Fruit fly (Drosophila melanogaster) whole organism, prepupa: ENCODE measurements around the gene CG33095.

ENCODE experiments used
- CG10631 ChIP-seq: fragments of 200-800 bp; sonication (Bioruptor generic); optimal IDR thresholded peaks from 2 replicates; lab custom pipeline; 2016; ENCODE audit warnings: missing biosample characterization, missing genetic modification characterization
- CG11294 ChIP-seq: fragments of 200-800 bp; sonication (Bioruptor generic); IDR thresholded peaks from 2 replicates; pipeline ENCODE4 v1.3.6; 2022; ENCODE audit warnings: missing biosample characterization, missing genetic modification characterization
- CG11902 ChIP-seq: fragments of 200-800 bp; sonication (Bioruptor generic); optimal IDR thresholded peaks from 3 replicates; lab custom pipeline; 2016; ENCODE audit warnings: missing biosample characterization, missing genetic modification characterization
- CG1621 ChIP-seq: fragments of 200-800 bp; sonication (Bioruptor generic); optimal IDR thresholded peaks from 3 replicates; lab custom pipeline; 2018; ENCODE audit warnings: missing biosample characterization, mild to moderate bottlenecking, missing genetic modification characterization
- CG3032 ChIP-seq: fragments of 200-800 bp; optimal IDR thresholded peaks from 2 replicates; lab custom pipeline; 2019; ENCODE audit warnings: missing biosample characterization, mild to moderate bottlenecking, missing genetic modification characterization, moderate library complexity
- CG32006 ChIP-seq: fragments of 200-800 bp; sonication (Bioruptor generic); optimal IDR thresholded peaks from 3 replicates; lab custom pipeline; 2017; ENCODE audit warnings: missing biosample characterization, mild to moderate bottlenecking, missing genetic modification characterization
- CG4318 ChIP-seq: fragments of 200-800 bp; sonication (Bioruptor generic); optimal IDR thresholded peaks from 3 replicates; lab custom pipeline; 2017; ENCODE audit warnings: missing biosample characterization, mild to moderate bottlenecking, missing genetic modification characterization
- CG6163 ChIP-seq: fragments of 200-800 bp; sonication (Bioruptor generic); IDR thresholded peaks from 3 replicates; pipeline ENCODE4 v1.3.6; 2022; ENCODE audit warnings: missing biosample characterization, missing genetic modification characterization
- CG6792 ChIP-seq: fragments of 200-800 bp; sonication (Bioruptor generic); optimal IDR thresholded peaks from 3 replicates; lab custom pipeline; 2016; ENCODE audit warnings: missing biosample characterization, missing genetic modification characterization
- CG6808 ChIP-seq: fragments of 200-800 bp; sonication (Bioruptor generic); optimal IDR thresholded peaks from 3 replicates; lab custom pipeline; 2017; ENCODE audit warnings: missing biosample characterization, missing genetic modification characterization, mild to moderate bottlenecking, moderate library complexity, missing genetic modification reagents
- CG8319 ChIP-seq: fragments of 200-800 bp; sonication (Bioruptor generic); optimal IDR thresholded peaks from 3 replicates; lab custom pipeline; 2016; ENCODE audit warnings: missing biosample characterization, missing genetic modification characterization
- CG8632 ChIP-seq: fragments of 200-800 bp; sonication (Bioruptor generic); optimal IDR thresholded peaks from 3 replicates; lab custom pipeline; 2016; ENCODE audit warnings: missing biosample characterization, missing genetic modification characterization
- CG9139 ChIP-seq: fragments of 200-800 bp; sonication (Bioruptor generic); optimal IDR thresholded peaks from 3 replicates; lab custom pipeline; 2017; ENCODE audit warnings: missing biosample characterization, mild to moderate bottlenecking, missing genetic modification characterization
- Eip75B ChIP-seq: fragments of 200-800 bp; sonication (Bioruptor generic); optimal IDR thresholded peaks from 3 replicates; lab custom pipeline; 2016; ENCODE audit warnings: missing biosample characterization, missing genetic modification characterization
- Eip78C ChIP-seq: fragments of 200-800 bp; sonication (Bioruptor generic); peaks from one replicate; lab custom pipeline; 2016; ENCODE audit warnings: missing biosample characterization, missing genetic modification characterization
- Eip93F ChIP-seq: fragments of 200-800 bp; sonication (Bioruptor generic); optimal IDR thresholded peaks from 2 replicates; lab custom pipeline; 2016; ENCODE audit warnings: missing biosample characterization, mild to moderate bottlenecking, missing genetic modification characterization
- Ets96B ChIP-seq: fragments of 200-800 bp; optimal IDR thresholded peaks from 2 replicates; lab custom pipeline; 2019; ENCODE audit warnings: missing biosample characterization, mild to moderate bottlenecking, missing genetic modification characterization, moderate library complexity
- Hr38 ChIP-seq: sonication (Bioruptor generic); optimal IDR thresholded peaks from 2 replicates; lab custom pipeline; 2016; ENCODE audit warnings: missing biosample characterization, missing genetic modification characterization
- Met ChIP-seq: fragments of 200-800 bp; sonication (Bioruptor generic); optimal IDR thresholded peaks from 3 replicates; lab custom pipeline; 2016; ENCODE audit warnings: missing biosample characterization, missing genetic modification characterization
- OdsH ChIP-seq: fragments of 200-800 bp; sonication (Bioruptor generic); optimal IDR thresholded peaks from 3 replicates; lab custom pipeline; 2016; ENCODE audit warnings: missing biosample characterization, missing genetic modification characterization
- Smox ChIP-seq: fragments of 200-800 bp; sonication (Bioruptor generic); optimal IDR thresholded peaks from 3 replicates; lab custom pipeline; 2016; ENCODE audit warnings: missing biosample characterization, missing genetic modification characterization
- Sox14 ChIP-seq: fragments of 200-800 bp; sonication (Bioruptor generic); optimal IDR thresholded peaks from 3 replicates; lab custom pipeline; 2016; ENCODE audit warnings: missing biosample characterization, missing genetic modification characterization
- achi ChIP-seq: fragments of 200-800 bp; sonication (Bioruptor generic); optimal IDR thresholded peaks from 3 replicates; lab custom pipeline; 2016; ENCODE audit warnings: missing biosample characterization, missing genetic modification characterization
- acj6 ChIP-seq: fragments of 200-800 bp; sonication (Bioruptor generic); optimal IDR thresholded peaks from 3 replicates; lab custom pipeline; 2016; ENCODE audit warnings: missing biosample characterization, missing genetic modification characterization
- eg ChIP-seq: fragments of 200-800 bp; sonication (Bioruptor generic); IDR thresholded peaks from 3 replicates; pipeline ENCODE4 v1.3.6; 2022; ENCODE audit warnings: missing biosample characterization, missing genetic modification characterization
- esn ChIP-seq: fragments of 200-800 bp; sonication (Bioruptor generic); optimal IDR thresholded peaks from 2 replicates; lab custom pipeline; 2016; ENCODE audit warnings: missing biosample characterization, mild to moderate bottlenecking, missing genetic modification characterization, moderate library complexity
- fd85E ChIP-seq: fragments of 200-800 bp; sonication (Bioruptor generic); optimal IDR thresholded peaks from 3 replicates; lab custom pipeline; 2016; ENCODE audit warnings: missing biosample characterization, missing genetic modification characterization
- fkh ChIP-seq: fragments of 200-800 bp; sonication (Bioruptor generic); optimal IDR thresholded peaks from 3 replicates; lab custom pipeline; 2017; ENCODE audit warnings: missing biosample characterization, mild to moderate bottlenecking, missing genetic modification characterization, moderate library complexity
- net ChIP-seq: fragments of 200-800 bp; sonication (Bioruptor generic); optimal IDR thresholded peaks from 3 replicates; lab custom pipeline; 2016; ENCODE audit warnings: missing biosample characterization, missing genetic modification characterization
- pdm3 ChIP-seq: fragments of 200-800 bp; sonication (Bioruptor generic); optimal IDR thresholded peaks from 3 replicates; lab custom pipeline; 2016; ENCODE audit warnings: missing biosample characterization, missing genetic modification characterization
- topi ChIP-seq: fragments of 200-800 bp; sonication (Bioruptor generic); optimal IDR thresholded peaks from 3 replicates; lab custom pipeline; 2016; ENCODE audit warnings: missing biosample characterization, missing genetic modification characterization
- vri ChIP-seq: fragments of 200-800 bp; sonication (Bioruptor generic); optimal IDR thresholded peaks from 3 replicates; lab custom pipeline; 2016; ENCODE audit warnings: missing biosample characterization, mild to moderate bottlenecking, missing genetic modification characterization

Gene CG33095

DNA sequence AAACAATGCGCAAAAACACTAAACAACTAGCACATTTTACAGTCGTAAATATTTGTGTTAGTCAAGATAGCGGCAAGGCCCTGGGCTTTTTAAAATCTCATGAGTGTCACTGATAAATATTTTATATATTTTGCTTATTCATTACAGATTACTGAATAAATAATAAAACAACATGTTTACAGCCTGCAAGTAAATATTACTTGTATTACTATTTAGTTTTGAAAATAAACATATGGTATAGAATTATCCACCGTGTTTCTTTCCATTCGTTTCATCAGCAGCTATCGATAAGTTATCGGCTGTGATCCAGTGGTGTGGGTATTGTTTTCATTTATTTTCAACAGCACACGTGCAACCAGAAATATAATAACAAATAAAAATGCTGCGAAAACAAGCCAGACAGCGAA lies 22.9 kb upstream of the CG33095 start, which contains the start of the genes shams and CG11920:
TSS of gene shams (minus strand) at position 50 of the 407 bp plus-strand sequence.
TSS of gene CG11920 (plus strand) at position 320 of the 407 bp plus-strand sequence.
- TF ChIP-seq Eip78C (GFP tag; lab: Kevin White, UChicago): peak; percentile 82
- no peak for TF ChIP-seq CG8319 (GFP tag; lab: Kevin White, UChicago)
- peak; percentile 53 for TF ChIP-seq Eip93F (GFP tag; lab: Kevin White, UChicago)
- no peak for TF ChIP-seq net (GFP tag; lab: Kevin White, UChicago)
- peak; percentile 1 for TF ChIP-seq achi (GFP tag; lab: Kevin White, UChicago)
- peak; percentile 47 for TF ChIP-seq esn
- peak; percentile 11 for TF ChIP-seq topi (GFP tag; lab: Kevin White, UChicago)
- TF ChIP-seq CG32006 (GFP tag; lab: Kevin White, UChicago): no peak
- TF ChIP-seq fkh: peak; percentile 97
- TF ChIP-seq CG3032 (tag; lab: Kevin White, UChicago): peak; percentile 13
- peak; percentile 27 for TF ChIP-seq Sox14 (GFP tag; lab: Kevin White, UChicago)
- TF ChIP-seq OdsH (GFP tag; lab: Kevin White, UChicago): peak; percentile 10
- TF ChIP-seq Eip75B (GFP tag; lab: Kevin White, UChicago): peak; percentile 34
- TF ChIP-seq acj6: peak; percentile 3
- TF ChIP-seq pdm3 (GFP tag; lab: Kevin White, UChicago): no peak

DNA sequence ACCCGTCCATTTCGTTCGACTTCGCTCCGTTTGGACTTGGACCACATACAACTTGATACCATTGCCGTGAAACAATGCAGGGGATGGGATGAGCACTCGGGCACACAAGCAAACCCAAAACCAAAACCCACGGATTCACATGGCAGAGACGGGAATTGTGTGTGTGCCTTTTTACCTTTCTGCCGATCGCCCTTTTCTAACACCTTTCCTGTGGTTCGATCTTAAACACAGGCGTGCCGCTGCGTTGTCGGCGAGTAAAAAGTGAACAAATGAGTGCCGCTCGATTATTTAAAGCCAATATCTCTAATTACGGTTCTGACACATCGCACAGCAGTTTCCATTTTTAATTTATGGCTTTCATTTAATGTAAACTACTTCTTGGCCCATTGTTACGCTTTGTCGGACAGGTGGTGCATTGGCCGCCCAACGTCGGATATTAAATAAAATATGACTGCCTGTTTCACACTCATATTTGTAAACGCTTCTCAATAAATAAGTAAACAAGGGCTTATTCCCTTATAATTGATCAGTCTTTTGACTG lies 20.1 kb upstream of the CG33095 start:
- TF ChIP-seq CG4318 (GFP tag; lab: Kevin White, UChicago) (no peak), CG11902 (GFP tag; lab: Kevin White, UChicago) (no peak), Eip78C (GFP tag; lab: Kevin White, UChicago) (no peak), CG6792 (GFP tag; lab: Kevin White, UChicago) (no peak), topi (GFP tag; lab: Kevin White, UChicago) (no peak), CG6163 (GFP tag; lab: Robert Waterston, UW) (no peak), Ets96B (tag; lab: Kevin White, UChicago) (no peak), CG6808 (GFP tag; lab: Kevin White, UChicago) (no peak), CG10631 (GFP tag; lab: Kevin White, UChicago) (no peak), achi (GFP tag; lab: Kevin White, UChicago) (no peak)
- TF ChIP-seq, all 60 proteins: peak for 0

DNA sequence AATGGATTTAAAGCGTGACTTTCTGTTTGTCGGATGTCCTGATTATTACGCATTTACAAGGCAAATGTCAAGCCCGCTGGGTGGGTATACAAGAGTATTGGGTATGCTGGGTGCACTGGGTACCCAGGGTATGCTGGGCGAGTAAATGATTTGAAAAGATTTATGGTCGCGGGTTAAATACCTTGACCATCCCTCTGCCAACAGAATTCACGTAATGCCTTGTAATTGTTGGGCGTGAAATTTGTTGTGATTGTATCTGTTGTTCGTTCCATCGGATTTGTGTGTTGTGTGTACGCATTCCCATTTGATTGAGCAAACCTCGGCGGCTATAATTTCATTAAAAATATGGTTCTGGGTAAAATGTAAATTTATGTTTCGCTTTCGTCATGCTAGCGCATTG lies 18.8 kb upstream of the CG33095 start:
- TF ChIP-seq Met (no peak), Eip93F (GFP tag; lab: Kevin White, UChicago) (no peak), vri (GFP tag; lab: Kevin White, UChicago) (no peak), OdsH (GFP tag; lab: Kevin White, UChicago) (no peak), CG9139 (no peak), CG1621 (tag; lab: Kevin White, UChicago) (no peak), eg (GFP tag; lab: Robert Waterston, UW) (no peak), acj6 (no peak), net (GFP tag; lab: Kevin White, UChicago) (no peak), CG10631 (GFP tag; lab: Kevin White, UChicago) (no peak)

DNA sequence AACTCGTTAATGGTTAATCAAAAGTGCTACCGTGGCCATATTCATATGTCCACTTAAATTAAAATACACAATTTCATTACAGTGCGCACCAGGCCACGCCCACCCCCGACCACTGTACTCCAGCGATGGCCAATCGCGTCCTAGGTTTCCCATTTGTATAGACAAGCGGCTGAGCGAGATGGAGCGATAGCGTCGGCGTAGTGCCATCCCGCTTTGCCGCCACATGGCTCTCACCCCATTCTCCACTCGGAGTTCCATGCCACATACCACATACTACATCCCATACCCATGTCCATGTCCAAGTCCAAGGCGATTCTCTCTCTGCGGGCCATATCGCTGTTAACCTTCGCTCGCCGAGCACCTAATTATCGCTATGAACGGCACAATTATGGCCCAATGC lies 17.0 kb upstream of the CG33095 start:
- TF ChIP-seq CG32006 (GFP tag; lab: Kevin White, UChicago): no peak
- no peak for TF ChIP-seq Ets96B (tag; lab: Kevin White, UChicago)
- no peak for TF ChIP-seq Smox
- no peak for TF ChIP-seq CG11294
- TF ChIP-seq Hr38 (GFP tag; lab: Kevin White, UChicago): no peak
- TF ChIP-seq CG8319 (GFP tag; lab: Kevin White, UChicago): no peak
- TF ChIP-seq CG1621 (tag; lab: Kevin White, UChicago): no peak
- TF ChIP-seq fd85E (GFP tag; lab: Kevin White, UChicago): no peak
- TF ChIP-seq CG6792 (GFP tag; lab: Kevin White, UChicago): no peak
- peak; percentile 93 for TF ChIP-seq fkh
- no peak for TF ChIP-seq CG8632 (GFP tag; lab: Kevin White, UChicago)
- no peak for TF ChIP-seq Eip75B (GFP tag; lab: Kevin White, UChicago)
- peak; percentile 52 for TF ChIP-seq Eip78C (GFP tag; lab: Kevin White, UChicago)
